Fruit fly (Drosophila melanogaster) whole organism, prepupa: ENCODE measurements around the gene CG9289.

Experiments used
- Blimp-1 ChIP-seq: fragments of 200-800 bp; sonication (Bioruptor generic); optimal IDR thresholded peaks from 3 replicates; lab custom pipeline; 2017; ENCODE audit warnings: missing biosample characterization, missing genetic modification characterization, mild to moderate bottlenecking, moderate library complexity, missing genetic modification reagents
- CG10631 ChIP-seq: fragments of 200-800 bp; sonication (Bioruptor generic); optimal IDR thresholded peaks from 2 replicates; lab custom pipeline; 2016; ENCODE audit warnings: missing biosample characterization, missing genetic modification characterization
- CG11294 ChIP-seq: fragments of 200-800 bp; sonication (Bioruptor generic); IDR thresholded peaks from 2 replicates; pipeline ENCODE4 v1.3.6; 2022; ENCODE audit warnings: missing biosample characterization, missing genetic modification characterization
- CG11762 ChIP-seq: fragments of 200-800 bp; sonication (Bioruptor generic); optimal IDR thresholded peaks from 3 replicates; lab custom pipeline; 2016; ENCODE audit warnings: missing biosample characterization, missing genetic modification characterization; ENCODE audit not compliant: insufficient read depth
- CG11902 ChIP-seq: fragments of 200-800 bp; sonication (Bioruptor generic); optimal IDR thresholded peaks from 3 replicates; lab custom pipeline; 2016; ENCODE audit warnings: missing biosample characterization, missing genetic modification characterization
- CG15336 ChIP-seq: fragments of 200-800 bp; sonication (Bioruptor generic); IDR thresholded peaks from 2 replicates; pipeline ENCODE4 v1.3.6; 2022; ENCODE audit warnings: missing biosample characterization, missing genetic modification characterization
- CG1621 ChIP-seq: fragments of 200-800 bp; sonication (Bioruptor generic); optimal IDR thresholded peaks from 3 replicates; lab custom pipeline; 2018; ENCODE audit warnings: missing biosample characterization, mild to moderate bottlenecking, missing genetic modification characterization
- CG16779 ChIP-seq: fragments of 200-800 bp; sonication (Bioruptor generic); optimal IDR thresholded peaks from 3 replicates; lab custom pipeline; 2017; ENCODE audit warnings: missing biosample characterization, mild to moderate bottlenecking, missing genetic modification characterization
- CG3032 ChIP-seq: fragments of 200-800 bp; optimal IDR thresholded peaks from 2 replicates; lab custom pipeline; 2019; ENCODE audit warnings: missing biosample characterization, mild to moderate bottlenecking, missing genetic modification characterization, moderate library complexity
- CG31627 ChIP-seq: fragments of 200-800 bp; sonication (Bioruptor generic); optimal IDR thresholded peaks from 3 replicates; lab custom pipeline; 2016; ENCODE audit warnings: missing biosample characterization, missing genetic modification characterization
- CG32006 ChIP-seq: fragments of 200-800 bp; sonication (Bioruptor generic); optimal IDR thresholded peaks from 3 replicates; lab custom pipeline; 2017; ENCODE audit warnings: missing biosample characterization, mild to moderate bottlenecking, missing genetic modification characterization
- CG3919 ChIP-seq: fragments of 200-800 bp; sonication (Bioruptor generic); optimal IDR thresholded peaks from 3 replicates; lab custom pipeline; 2016; ENCODE audit warnings: missing biosample characterization, missing genetic modification characterization
- CG6163 ChIP-seq: fragments of 200-800 bp; sonication (Bioruptor generic); IDR thresholded peaks from 3 replicates; pipeline ENCODE4 v1.3.6; 2022; ENCODE audit warnings: missing biosample characterization, missing genetic modification characterization
- CG6276 ChIP-seq: fragments of 200-800 bp; sonication (Bioruptor generic); optimal IDR thresholded peaks from 2 replicates; lab custom pipeline; 2017; ENCODE audit warnings: missing biosample characterization, mild to moderate bottlenecking, missing genetic modification characterization
- CG6808 ChIP-seq: fragments of 200-800 bp; sonication (Bioruptor generic); optimal IDR thresholded peaks from 3 replicates; lab custom pipeline; 2017; ENCODE audit warnings: missing biosample characterization, missing genetic modification characterization, mild to moderate bottlenecking, moderate library complexity, missing genetic modification reagents
- CG6854 ChIP-seq: fragments of 200-800 bp; sonication (Bioruptor generic); optimal IDR thresholded peaks from 2 replicates; lab custom pipeline; 2017; ENCODE audit warnings: missing biosample characterization, mild to moderate bottlenecking, missing genetic modification characterization
- CG8119 ChIP-seq: fragments of 200-800 bp; sonication (Bioruptor generic); IDR thresholded peaks from 3 replicates; pipeline ENCODE4 v1.3.6; 2022; ENCODE audit warnings: missing biosample characterization, missing genetic modification characterization
- CG8319 ChIP-seq: fragments of 200-800 bp; sonication (Bioruptor generic); optimal IDR thresholded peaks from 3 replicates; lab custom pipeline; 2016; ENCODE audit warnings: missing biosample characterization, missing genetic modification characterization
- CG8632 ChIP-seq: fragments of 200-800 bp; sonication (Bioruptor generic); optimal IDR thresholded peaks from 3 replicates; lab custom pipeline; 2016; ENCODE audit warnings: missing biosample characterization, missing genetic modification characterization
- CG9139 ChIP-seq: fragments of 200-800 bp; sonication (Bioruptor generic); optimal IDR thresholded peaks from 3 replicates; lab custom pipeline; 2017; ENCODE audit warnings: missing biosample characterization, mild to moderate bottlenecking, missing genetic modification characterization
- Eip78C ChIP-seq: fragments of 200-800 bp; sonication (Bioruptor generic); peaks from one replicate; lab custom pipeline; 2016; ENCODE audit warnings: missing biosample characterization, missing genetic modification characterization
- Ets21C ChIP-seq: fragments of 200-800 bp; sonication (Bioruptor generic); optimal IDR thresholded peaks from 3 replicates; lab custom pipeline; 2016; ENCODE audit warnings: missing biosample characterization, missing genetic modification characterization
- Gug ChIP-seq: fragments of 200-800 bp; sonication (Bioruptor generic); IDR thresholded peaks from 2 replicates; pipeline ENCODE4 v1.3.6; 2022; ENCODE audit warnings: missing biosample characterization, missing genetic modification characterization
- Met ChIP-seq: fragments of 200-800 bp; sonication (Bioruptor generic); optimal IDR thresholded peaks from 3 replicates; lab custom pipeline; 2016; ENCODE audit warnings: missing biosample characterization, missing genetic modification characterization
- OdsH ChIP-seq: fragments of 200-800 bp; sonication (Bioruptor generic); optimal IDR thresholded peaks from 3 replicates; lab custom pipeline; 2016; ENCODE audit warnings: missing biosample characterization, missing genetic modification characterization
- Smox ChIP-seq: fragments of 200-800 bp; sonication (Bioruptor generic); optimal IDR thresholded peaks from 3 replicates; lab custom pipeline; 2016; ENCODE audit warnings: missing biosample characterization, missing genetic modification characterization
- Sox14 ChIP-seq: fragments of 200-800 bp; sonication (Bioruptor generic); optimal IDR thresholded peaks from 3 replicates; lab custom pipeline; 2016; ENCODE audit warnings: missing biosample characterization, missing genetic modification characterization
- achi ChIP-seq: fragments of 200-800 bp; sonication (Bioruptor generic); optimal IDR thresholded peaks from 3 replicates; lab custom pipeline; 2016; ENCODE audit warnings: missing biosample characterization, missing genetic modification characterization
- acj6 ChIP-seq: fragments of 200-800 bp; sonication (Bioruptor generic); optimal IDR thresholded peaks from 3 replicates; lab custom pipeline; 2016; ENCODE audit warnings: missing biosample characterization, missing genetic modification characterization
- cyc ChIP-seq: fragments of 200-800 bp; sonication (Bioruptor generic); optimal IDR thresholded peaks from 3 replicates; lab custom pipeline; 2016; ENCODE audit warnings: missing biosample characterization, missing genetic modification characterization
- dac ChIP-seq: fragments of 200-800 bp; sonication (Bioruptor generic); optimal IDR thresholded peaks from 2 replicates; lab custom pipeline; 2017; ENCODE audit warnings: missing biosample characterization, mild to moderate bottlenecking, missing genetic modification characterization
- dsx ChIP-seq: fragments of 200-800 bp; optimal IDR thresholded peaks from 3 replicates; lab custom pipeline; 2019; ENCODE audit warnings: missing biosample characterization, mild to moderate bottlenecking, missing genetic modification characterization, moderate library complexity; ENCODE audit not compliant: poor library complexity, severe bottlenecking
- eg ChIP-seq: fragments of 200-800 bp; sonication (Bioruptor generic); IDR thresholded peaks from 3 replicates; pipeline ENCODE4 v1.3.6; 2022; ENCODE audit warnings: missing biosample characterization, missing genetic modification characterization
- fd59A ChIP-seq: fragments of 200-800 bp; sonication (Bioruptor generic); optimal IDR thresholded peaks from 2 replicates; lab custom pipeline; 2017; ENCODE audit warnings: missing biosample characterization, mild to moderate bottlenecking, missing genetic modification characterization, missing genetic modification reagents
- fkh ChIP-seq: fragments of 200-800 bp; sonication (Bioruptor generic); optimal IDR thresholded peaks from 3 replicates; lab custom pipeline; 2017; ENCODE audit warnings: missing biosample characterization, mild to moderate bottlenecking, missing genetic modification characterization, moderate library complexity
- net ChIP-seq: fragments of 200-800 bp; sonication (Bioruptor generic); optimal IDR thresholded peaks from 3 replicates; lab custom pipeline; 2016; ENCODE audit warnings: missing biosample characterization, missing genetic modification characterization
- salr ChIP-seq, 2 experiments: fragments of 200-800 bp; sonication (Bioruptor generic); optimal IDR thresholded peaks; 3 replicates each; lab custom pipeline; 2016 to 2018; ENCODE audit warnings: missing biosample characterization in 2 of 2, missing genetic modification characterization in 2 of 2, mild to moderate bottlenecking in 1 of 2
- ss ChIP-seq, 2 experiments: fragments of 200-800 bp; sonication (Bioruptor generic); optimal IDR thresholded peaks; 2 replicates in 1 of 2; 3 replicates in 1 of 2; lab custom pipeline; 2017 to 2018; ENCODE audit warnings: mild to moderate bottlenecking in 2 of 2, missing biosample characterization in 2 of 2, missing genetic modification characterization in 2 of 2, moderate library complexity in 1 of 2
- svp ChIP-seq: fragments of 200-800 bp; sonication (Bioruptor generic); peaks from one replicate; lab custom pipeline; 2016; ENCODE audit warnings: missing biosample characterization, missing genetic modification characterization
- topi ChIP-seq: fragments of 200-800 bp; sonication (Bioruptor generic); optimal IDR thresholded peaks from 3 replicates; lab custom pipeline; 2016; ENCODE audit warnings: missing biosample characterization, missing genetic modification characterization
- vri ChIP-seq: fragments of 200-800 bp; sonication (Bioruptor generic); optimal IDR thresholded peaks from 3 replicates; lab custom pipeline; 2016; ENCODE audit warnings: missing biosample characterization, mild to moderate bottlenecking, missing genetic modification characterization

Gene CG9289

dm6 chr2L:8715454-8715853, 31.3 kb upstream of the CG9289 start:
- peak; percentile 19 for TF ChIP-seq fkh (GFP tag; lab: Kevin White, UChicago)
- TF ChIP-seq eg (GFP tag; lab: Robert Waterston, UW): no peak
- TF ChIP-seq dsx: no peak
- no peak for TF ChIP-seq OdsH (GFP tag; lab: Kevin White, UChicago)

dm6 chr2L:8714513-8714912, 30.3 kb upstream of the CG9289 start:
- peak; percentile 59 for TF ChIP-seq svp (GFP tag; lab: Kevin White, UChicago)
- TF ChIP-seq fd59A (GFP tag; lab: Kevin White, UChicago): no peak
- no peak for TF ChIP-seq CG11762 (GFP tag; lab: Kevin White, UChicago)
- no peak for TF ChIP-seq acj6 (GFP tag; lab: Kevin White, UChicago)

DNA sequence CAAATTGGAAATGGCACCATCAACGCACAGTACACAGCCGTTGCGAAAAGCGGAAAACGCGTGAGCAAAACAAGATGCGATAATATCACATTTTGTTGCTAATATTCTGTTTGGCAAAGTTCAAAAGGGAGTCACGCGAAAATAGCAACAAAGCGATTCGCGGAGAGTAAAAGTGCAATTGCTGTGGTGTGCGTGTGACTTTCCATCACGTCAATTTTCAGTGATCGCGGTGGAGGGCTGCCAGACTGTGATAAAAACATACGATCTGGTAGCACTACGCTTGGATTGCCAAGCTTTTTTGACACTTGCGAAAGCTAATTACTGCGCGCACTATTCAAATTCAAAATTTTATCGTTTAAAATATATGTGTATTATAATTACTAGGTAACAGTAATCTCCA, 25.2 kb upstream of the CG9289 start, which contains the start of gene Hnf4:
TSS of gene Hnf4 (minus strand) at position 199 of the 400 bp plus-strand sequence.
- TF ChIP-seq CG31627 (no peak), cyc (GFP tag; lab: Kevin White, UChicago) (no peak), vri (GFP tag; lab: Kevin White, UChicago) (peak; percentile 57), CG6808 (peak; percentile 34), Sox14 (GFP tag; lab: Kevin White, UChicago) (peak; percentile 33), CG6163 (no peak), Blimp-1 (GFP tag; lab: Kevin White, UChicago) (peak; percentile 87), ss (GFP tag; optimal IDR thresholded peaks at IDR 0.05; lab: Kevin White, UChicago) (peak in 1 of 2 experiments; percentile 6), net (GFP tag; lab: Kevin White, UChicago) (no peak), CG1621 (tag; lab: Kevin White, UChicago) (peak; percentile 7), CG11294 (GFP tag; lab: Robert Waterston, UW) (no peak), svp (GFP tag; lab: Kevin White, UChicago) (peak; percentile 94), Eip78C (GFP tag; lab: Kevin White, UChicago) (peak; percentile 59), CG9139 (GFP tag; lab: Kevin White, UChicago) (no peak), achi (GFP tag; lab: Kevin White, UChicago) (peak; percentile 99)

- TF ChIP-seq CG3919 (peak; percentile 20), ss (GFP tag; optimal IDR thresholded peaks at IDR 0.05; lab: Kevin White, UChicago) (peak; percentile 31 to 39), CG8119 (0 out of 3 replicates have a peak, but pooled peaks have one; percentile 43), OdsH (GFP tag; lab: Kevin White, UChicago) (no peak), topi (GFP tag; lab: Kevin White, UChicago) (no peak), Ets21C (no peak), eg (GFP tag; lab: Robert Waterston, UW) (no peak), CG6854 (GFP tag; lab: Kevin White, UChicago) (peak; percentile 48), CG3032 (tag; lab: Kevin White, UChicago) (no peak), CG6808 (no peak), CG9139 (GFP tag; lab: Kevin White, UChicago) (peak; percentile 17), vri (GFP tag; lab: Kevin White, UChicago) (peak; percentile 92), salr (GFP tag; optimal IDR thresholded peaks at IDR 0.05; lab: Kevin White, UChicago) (no peak), CG8632 (GFP tag; lab: Kevin White, UChicago) (no peak), Sox14 (GFP tag; lab: Kevin White, UChicago) (no peak), CG1621 (tag; lab: Kevin White, UChicago) (peak; percentile 29), CG16779 (tag; lab: Kevin White, UChicago) (peak; percentile 27)
- TF ChIP-seq, all 60 proteins: peak for 8
Observed at dm6 chr2L:8709078-8709399, 24.9 kb upstream of the CG9289 start.

DNA sequence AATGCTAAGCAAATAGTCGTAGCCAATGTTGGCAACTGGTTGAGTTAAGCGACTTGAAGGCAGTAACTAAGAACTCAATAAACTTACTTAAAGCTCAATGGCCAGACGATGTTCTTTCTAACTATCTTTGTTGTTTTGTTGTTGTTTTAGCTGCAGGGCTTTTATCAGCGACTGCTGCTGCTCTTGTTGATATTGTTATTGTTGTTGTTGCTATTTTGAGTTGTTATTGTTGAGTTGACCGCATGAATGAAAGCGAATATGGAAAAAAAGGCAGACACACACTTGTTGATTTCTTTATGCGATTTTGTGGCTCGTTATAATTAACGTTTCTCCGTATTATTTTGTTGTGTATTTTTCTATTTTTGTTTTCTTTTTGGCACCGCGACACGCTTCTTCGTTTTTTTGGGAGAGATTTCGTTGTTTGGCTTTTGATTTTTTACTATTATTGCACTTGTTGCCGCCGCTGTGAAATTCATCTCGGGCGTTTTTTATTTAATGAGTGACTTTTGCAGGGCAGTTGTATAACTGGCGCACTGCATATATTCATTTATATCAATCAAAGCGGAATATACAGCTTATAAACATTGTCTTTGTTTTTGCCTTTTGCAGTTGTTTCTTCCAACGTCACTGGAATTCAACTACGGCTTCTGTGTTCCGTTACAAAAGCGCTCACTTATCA, 24.4 kb upstream of the CG9289 start:
- TF ChIP-seq net (GFP tag; lab: Kevin White, UChicago): no peak
- no peak for TF ChIP-seq CG1621 (tag; lab: Kevin White, UChicago)
- no peak for TF ChIP-seq Met (GFP tag; lab: Kevin White, UChicago)
- TF ChIP-seq Eip78C (GFP tag; lab: Kevin White, UChicago): peak; percentile 74
- no peak for TF ChIP-seq CG10631 (GFP tag; lab: Kevin White, UChicago)
- TF ChIP-seq eg (GFP tag; lab: Robert Waterston, UW): 0 out of 3 replicates have a peak, but pooled peaks have one; percentile 22
- TF ChIP-seq CG15336: no peak
- no peak for TF ChIP-seq CG16779 (tag; lab: Kevin White, UChicago)
- no peak for TF ChIP-seq CG8319 (GFP tag; lab: Kevin White, UChicago)
- TF ChIP-seq CG6163: no peak
- TF ChIP-seq Sox14 (GFP tag; lab: Kevin White, UChicago): no peak
- TF ChIP-seq OdsH (GFP tag; lab: Kevin White, UChicago): no peak
- no peak for TF ChIP-seq Gug
- TF ChIP-seq svp (GFP tag; lab: Kevin White, UChicago): peak; percentile 26
- no peak for TF ChIP-seq CG11902 (GFP tag; lab: Kevin White, UChicago)
- TF ChIP-seq Smox (GFP tag; lab: Kevin White, UChicago): no peak
- TF ChIP-seq dac: no peak
- no peak for TF ChIP-seq CG32006
- TF ChIP-seq salr (GFP tag; optimal IDR thresholded peaks at IDR 0.05; lab: Kevin White, UChicago): no peak
- TF ChIP-seq CG6276 (GFP tag; lab: Kevin White, UChicago): peak; percentile 17
